Worm (Caenorhabditis elegans) whole organism, mixed stage, embryonic: ENCODE results near the gene Y43F8B.14.

Source experiments
- M03D4.4 ChIP-seq: sonication (generic microtip); optimal IDR thresholded peaks from 2 replicates; lab custom pipeline; 2017; ENCODE audit warnings: mild to moderate bottlenecking, missing genetic modification characterization, missing compliant biosample characterization
- bed-3 ChIP-seq: fragments of 200-800 bp; sonication (Bioruptor generic); optimal IDR thresholded peaks from 3 replicates; lab custom pipeline; 2018; ENCODE audit warnings: mild to moderate bottlenecking, missing genetic modification characterization, moderate library complexity, missing compliant biosample characterization
- ceh-43 ChIP-seq: fragments of 200-800 bp; sonication (Bioruptor generic); optimal IDR thresholded peaks from 2 replicates; lab custom pipeline; 2018; ENCODE audit warnings: mild to moderate bottlenecking, missing genetic modification characterization, moderate library complexity, missing compliant biosample characterization
- ceh-83 ChIP-seq: fragments of 200-800 bp; sonication (Bioruptor generic); optimal IDR thresholded peaks from 2 replicates; lab custom pipeline; 2018; ENCODE audit warnings: mild to moderate bottlenecking, missing genetic modification characterization, missing compliant biosample characterization
- ces-1 ChIP-seq: fragments of 150-350 bp; optimal IDR thresholded peaks from 2 replicates; lab custom pipeline; 2014; ENCODE audit warnings: missing biosample characterization, missing genetic modification reagents, missing genetic modification characterization
- cnd-1 ChIP-seq: fragments of 200-800 bp; sonication (Bioruptor generic); optimal IDR thresholded peaks from 2 replicates; lab custom pipeline; 2018; ENCODE audit warnings: mild to moderate bottlenecking, missing genetic modification characterization, missing compliant biosample characterization
- lsy-2 ChIP-seq: fragments of 150-350 bp; optimal IDR thresholded peaks from 2 replicates; lab custom pipeline; 2014; ENCODE audit warnings: missing biosample characterization, missing genetic modification characterization
- mab-5 ChIP-seq: fragments of 150-350 bp; optimal IDR thresholded peaks from 2 replicates; lab custom pipeline; 2014; ENCODE audit warnings: missing biosample characterization, missing genetic modification characterization
- nhr-2 ChIP-seq: fragments of 150-350 bp; optimal IDR thresholded peaks from 2 replicates; lab custom pipeline; 2014; ENCODE audit warnings: missing biosample characterization, missing genetic modification characterization
- nhr-237 ChIP-seq: fragments of 150-350 bp; optimal IDR thresholded peaks from 2 replicates; lab custom pipeline; 2014; ENCODE audit warnings: missing biosample characterization, missing genetic modification characterization
- tbx-8 ChIP-seq: fragments of 200-800 bp; sonication (Bioruptor generic); optimal IDR thresholded peaks from 2 replicates; lab custom pipeline; 2018; ENCODE audit warnings: mild to moderate bottlenecking, missing genetic modification characterization, moderate library complexity, missing compliant biosample characterization
- unc-62 ChIP-seq: fragments of 150-350 bp; optimal IDR thresholded peaks from 2 replicates; lab custom pipeline; 2014; ENCODE audit warnings: missing biosample characterization, missing genetic modification reagents, missing genetic modification characterization
- zip-8 ChIP-seq: fragments of 150-350 bp; optimal IDR thresholded peaks from 2 replicates; lab custom pipeline; 2014; ENCODE audit warnings: missing biosample characterization, missing genetic modification characterization

Y43F8B.14 gene

ce11 chrV:19402855-19403254 is 52.9 kb downstream of the Y43F8B.14 start, which contains the start of gene C25F9.12:
C25F9.12 (minus strand) TSS chrV:19402955.
- TF ChIP-seq nhr-2 (no peak), tbx-8 (no peak), ces-1 (no peak), mab-5 (tag; lab: Kevin White, UChicago) (no peak), unc-62 (no peak), ceh-83 (GFP tag; lab: Kevin White, UChicago) (no peak), cnd-1 (tag; lab: Kevin White, UChicago) (no peak), lsy-2 (tag; lab: Kevin White, UChicago) (no peak), zip-8 (tag; lab: Kevin White, UChicago) (no peak), nhr-237 (tag; lab: Kevin White, UChicago) (no peak), bed-3 (GFP tag; lab: Kevin White, UChicago) (no peak), ceh-43 (GFP tag; lab: Kevin White, UChicago) (no peak), M03D4.4 (tag; lab: Kevin White, UChicago) (no peak)
